Worm (Caenorhabditis elegans): Measurements from ENCODE around the gene let-268.
"Not testable (repeated sequence)": the region's sequence is repeated elsewhere in the genome, so short reads cannot be mapped to it uniquely, and the experiment has no call there.

The let-268 gene

ce11 chrII:10044961-10045360, 5.2 kb upstream of the let-268 start, which contains the start of the genes F52H3.11 and bath-38 (continued):
- TF ChIP-seq ztf-7 (tag; optimal IDR thresholded peaks at IDR 0.05) (peak; percentile 13), aha-1 (tag) (peak; percentile 91)

- no peak for TF ChIP-seq nhr-28 (tag; optimal IDR thresholded peaks at IDR 0.05)
- no peak for TF ChIP-seq Y5F2A.4 (GFP tag; optimal IDR thresholded peaks at IDR 0.05)
- TF ChIP-seq lin-38 (GFP tag; IDR thresholded peaks at IDR 0.05), result no peak
- no peak for TF ChIP-seq fos-1 (tag; optimal IDR thresholded peaks at IDR 0.05)
- TF ChIP-seq lin-39 (tag; optimal IDR thresholded peaks at IDR 0.05), result no peak
- TF ChIP-seq nhr-102 (tag; optimal IDR thresholded peaks at IDR 0.05), result no peak
- no peak for TF ChIP-seq aly-2 (tag; optimal IDR thresholded peaks at IDR 0.05)
- no peak for TF ChIP-seq ZK546.5 (tag; optimal IDR thresholded peaks at IDR 0.05)
- no peak for TF ChIP-seq jun-1 (tag; optimal IDR thresholded peaks at IDR 0.05)
- TF ChIP-seq mxl-2 (GFP tag; conservative IDR thresholded peaks at IDR 0.05), result no peak
- no peak for TF ChIP-seq egl-27 (tag; optimal IDR thresholded peaks at IDR 0.05)
Observed at ce11 chrII:10040834-10041233, 1.1 kb upstream of the let-268 start, which contains the start of gene ogr-2. Gene ogr-2 (plus strand): TSS chrII:10041134.

ce11 chrII:10035425-10035824, 4.4 kb downstream of the let-268 start:
- TF ChIP-seq unc-62 (GFP tag; optimal IDR thresholded peaks at IDR 0.05 in 1 of 2) (peak in 1 of 2 experiments; percentile 93), unc-62 (tag; optimal IDR thresholded peaks at IDR 0.05) (no peak), lir-3 (tag; optimal IDR thresholded peaks at IDR 0.05) (no peak)

ce11 chrII:10034769-10035168, 5.0 kb downstream of the let-268 start:
- peak; percentile 89 for TF ChIP-seq hmg-1.1 (GFP tag; IDR thresholded peaks at IDR 0.05)
- peak; percentile 74; the same call in 1 of the 2 replicates for TF ChIP-seq D1046.2 (GFP tag; IDR thresholded peaks at IDR 0.05)
- TF ChIP-seq pha-4 (GFP tag; IDR thresholded peaks at IDR 0.05), result peak; percentile 69; the same call in 1 of the 2 replicates
- not testable (repeated sequence) for TF ChIP-seq pha-4 (tag; optimal IDR thresholded peaks at IDR 0.05)
- TF ChIP-seq tra-1 (GFP tag; IDR thresholded peaks at IDR 0.05), result peak; percentile 49; the same call in 1 of the 2 replicates
- TF ChIP-seq saeg-2 (GFP tag; IDR thresholded peaks at IDR 0.05), result 0 out of 2 replicates have a peak, but pooled peaks have one; percentile 20
- TF ChIP-seq Y48G9A.11 (GFP tag; IDR thresholded peaks at IDR 0.05), result peak; percentile 63
- TF ChIP-seq ceh-44 (GFP tag; IDR thresholded peaks at IDR 0.05), result peak; percentile 79
- peak; percentile 66; the same call in 1 of the 2 replicates for TF ChIP-seq ceh-20 (GFP tag; IDR thresholded peaks at IDR 0.05)
- TF ChIP-seq mes-2 (tag; optimal IDR thresholded peaks at IDR 0.05; ENCODE audit: poor library complexity, severe bottlenecking), result peak; percentile 49
- peak; percentile 86 for TF ChIP-seq vab-7 (GFP tag; IDR thresholded peaks at IDR 0.05)
- TF ChIP-seq dmd-9 (GFP tag; IDR thresholded peaks at IDR 0.05), result 0 out of 2 replicates have a peak, but pooled peaks have one; percentile 66
- TF ChIP-seq arid-1 (GFP tag; conservative IDR thresholded peaks at IDR 0.05), result peak; percentile 58; the same call in 1 of the 2 replicates
- peak; percentile 42; the same call in 1 of the 2 replicates for TF ChIP-seq set-16 (GFP tag; IDR thresholded peaks at IDR 0.05)
- peak; percentile 76; the same call in 1 of the 2 replicates for TF ChIP-seq ctbp-1 (GFP tag; IDR thresholded peaks at IDR 0.05)
- peak; percentile 91 for TF ChIP-seq lin-38 (GFP tag; IDR thresholded peaks at IDR 0.05)
- TF ChIP-seq egl-43 (GFP tag; IDR thresholded peaks at IDR 0.05), result peak; percentile 78
- TF ChIP-seq T26A8.4 (GFP tag; IDR thresholded peaks at IDR 0.05), result peak; percentile 76
- 0 out of 2 replicates have a peak, but pooled peaks have one; percentile 16 for TF ChIP-seq mdt-29 (GFP tag; IDR thresholded peaks at IDR 0.05)
- TF ChIP-seq lin-1 (GFP tag; IDR thresholded peaks at IDR 0.05), result 0 out of 2 replicates have a peak, but pooled peaks have one; percentile 25
- 0 out of 4 replicates have a peak, but pooled peaks of 1 of the 2 experiments have one; percentile 63 for TF ChIP-seq madf-5 (GFP tag; IDR thresholded peaks at IDR 0.05)
- peak; percentile 56 for TF ChIP-seq dmd-6 (GFP tag; IDR thresholded peaks at IDR 0.05)
- TF ChIP-seq nhr-41 (GFP tag; IDR thresholded peaks at IDR 0.05), result 0 out of 2 replicates have a peak, but pooled peaks have one; percentile 36
- TF ChIP-seq snpc-1.2 (GFP tag; IDR thresholded peaks at IDR 0.05), result peak; percentile 58; the same call in 1 of the 2 replicates

Measured in whole organism, L4 larva.